Worm (Caenorhabditis elegans) whole organism, late embryonic: ENCODE data around the gene set-13.

ENCODE experiments used
- ama-1 ChIP-seq: fragments of 150-350 bp; optimal IDR thresholded peaks from 2 replicates; lab custom pipeline; 2014
- ceh-14 ChIP-seq: sonication (generic microtip); optimal IDR thresholded peaks from 2 replicates; lab custom pipeline; 2016; ENCODE audit warnings: missing genotype, missing genetic modification characterization, missing compliant biosample characterization
- fkh-10 ChIP-seq: fragments of 150-350 bp; optimal IDR thresholded peaks from 2 replicates; lab custom pipeline; 2014; ENCODE audit warnings: missing biosample characterization, missing genetic modification reagents, missing genetic modification characterization
- lin-11 ChIP-seq: fragments of 200-800 bp; sonication (Bioruptor generic); optimal IDR thresholded peaks from 2 replicates; lab custom pipeline; 2018; ENCODE audit warnings: mild to moderate bottlenecking, missing genetic modification characterization, missing compliant biosample characterization
- nfya-1 ChIP-seq: sonication (generic microtip); optimal IDR thresholded peaks from 2 replicates; lab custom pipeline; 2017; ENCODE audit warnings: missing genetic modification characterization, mild to moderate bottlenecking, missing compliant biosample characterization, antibody characterized with exemption, moderate library complexity
- tbx-2 ChIP-seq: sonication (generic microtip); optimal IDR thresholded peaks from 2 replicates; lab custom pipeline; 2016; ENCODE audit warnings: missing genetic modification characterization, missing compliant biosample characterization

ce11 chrII:2834105-2834504 lies 17.3 kb downstream of the set-13 start:
- TF ChIP-seq ceh-14 (tag; lab: Kevin White, UChicago) (no peak), nfya-1 (no peak), fkh-10 (GFP tag; lab: Kevin White, UChicago) (no peak), ama-1 (lab: Kevin White, UChicago) (no peak), lin-11 (no peak), tbx-2 (tag; lab: Kevin White, UChicago) (no peak)
